Worm (Caenorhabditis elegans) whole organism, L2 larva: ENCODE data around the gene T22F3.2.

Experiments used
- aly-2 ChIP-seq: fragments of 150-350 bp; optimal IDR thresholded peaks from 2 replicates; lab custom pipeline; 2014; ENCODE audit warnings: missing biosample characterization, missing genetic modification characterization
- ama-1 ChIP-seq: fragments of 150-350 bp; optimal IDR thresholded peaks from 2 replicates; lab custom pipeline; 2018; ENCODE audit warnings: inconsistent platforms

DNA sequence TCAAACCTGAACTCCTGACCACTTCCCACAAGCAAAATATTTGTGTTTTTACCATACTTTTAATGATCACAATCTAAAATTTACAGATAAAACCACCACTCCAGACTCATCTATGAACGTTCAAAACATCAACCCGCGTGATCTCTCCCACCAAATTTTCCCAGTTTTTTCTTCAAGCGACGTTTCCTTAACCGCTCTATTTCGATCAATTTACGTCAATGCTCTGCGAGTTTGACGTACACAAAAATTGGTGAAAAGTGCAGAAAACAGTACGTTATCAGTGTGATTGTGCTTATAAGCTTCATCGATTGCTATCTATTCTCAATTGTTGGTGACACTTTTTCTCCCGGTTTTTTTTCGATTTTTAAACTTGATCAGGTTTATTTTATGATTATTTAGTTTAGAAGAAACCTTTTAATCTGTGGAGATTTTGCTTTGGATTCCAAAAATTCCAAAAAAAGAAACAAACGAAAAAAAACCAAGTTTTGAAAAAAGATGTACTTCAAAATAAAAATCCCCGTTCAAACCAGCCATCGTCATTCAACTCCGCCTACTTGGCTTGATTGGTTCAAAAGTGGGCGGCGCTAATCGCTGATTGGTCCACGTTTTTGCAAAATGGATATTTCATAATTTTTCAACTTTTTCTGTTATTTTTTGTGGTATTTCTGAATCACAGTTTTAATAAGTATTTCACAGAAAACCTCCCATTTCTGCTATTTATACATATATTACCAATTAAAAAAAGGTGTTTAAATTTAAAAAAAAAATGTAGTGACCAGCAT lies 46.0 kb downstream of the T22F3.2 start:
- TF ChIP-seq aly-2 = no peak
- TF ChIP-seq ama-1 = no peak
